Worm (Caenorhabditis elegans) whole organism, late embryonic: Measurements from ENCODE around the gene str-38.

Experiments used
- K09A11.1 ChIP-seq: sonication (generic microtip); optimal IDR thresholded peaks from 2 replicates; lab custom pipeline; 2017; ENCODE audit warnings: antibody characterized with exemption, mild to moderate bottlenecking, missing genetic modification characterization, missing compliant biosample characterization; ENCODE audit not compliant: insufficient read depth
- T23F11.4 ChIP-seq: fragments of 200-800 bp; sonication (Bioruptor generic); optimal IDR thresholded peaks from 2 replicates; lab custom pipeline; 2018; ENCODE audit warnings: mild to moderate bottlenecking, missing genetic modification characterization, missing compliant biosample characterization
- ahr-1 ChIP-seq: sonication (generic microtip); optimal IDR thresholded peaks from 2 replicates; lab custom pipeline; 2016; ENCODE audit warnings: missing genetic modification characterization, missing compliant biosample characterization
- ama-1 ChIP-seq: fragments of 150-350 bp; optimal IDR thresholded peaks from 2 replicates; lab custom pipeline; 2014
- ceh-18 ChIP-seq: sonication (generic microtip); optimal IDR thresholded peaks from 2 replicates; lab custom pipeline; 2016; ENCODE audit warnings: missing genetic modification characterization, missing compliant biosample characterization
- ceh-19 ChIP-seq: fragments of 200-800 bp; sonication (Bioruptor generic); optimal IDR thresholded peaks from 2 replicates; lab custom pipeline; 2018; ENCODE audit warnings: mild to moderate bottlenecking, missing genetic modification characterization, missing compliant biosample characterization
- ceh-22 ChIP-seq: sonication (generic microtip); optimal IDR thresholded peaks from 2 replicates; lab custom pipeline; 2017; ENCODE audit warnings: missing biosample characterization, missing genetic modification characterization
- ceh-31 ChIP-seq: sonication (generic microtip); optimal IDR thresholded peaks from 2 replicates; lab custom pipeline; 2016; ENCODE audit warnings: missing genetic modification characterization, missing compliant biosample characterization
- ceh-34 ChIP-seq: sonication (generic microtip); optimal IDR thresholded peaks from 2 replicates; lab custom pipeline; 2016; ENCODE audit warnings: mild to moderate bottlenecking, missing genetic modification characterization, missing compliant biosample characterization
- ceh-9 ChIP-seq: sonication (generic microtip); optimal IDR thresholded peaks from 2 replicates; lab custom pipeline; 2016; ENCODE audit warnings: mild to moderate bottlenecking, missing genetic modification characterization, inconsistent platforms, missing compliant biosample characterization
- che-1 ChIP-seq: sonication (generic microtip); optimal IDR thresholded peaks from 2 replicates; lab custom pipeline; 2016; ENCODE audit warnings: mild to moderate bottlenecking, missing genetic modification characterization, missing compliant biosample characterization
- dve-1 ChIP-seq: sonication (generic microtip); optimal IDR thresholded peaks from 2 replicates; lab custom pipeline; 2017; ENCODE audit warnings: antibody characterized with exemption, mild to moderate bottlenecking, missing genetic modification characterization, missing compliant biosample characterization
- elt-4 ChIP-seq: sonication (generic microtip); optimal IDR thresholded peaks from 2 replicates; lab custom pipeline; 2016; ENCODE audit warnings: missing genetic modification characterization, missing compliant biosample characterization
- eyg-1 ChIP-seq: sonication (generic microtip); optimal IDR thresholded peaks from 2 replicates; lab custom pipeline; 2016; ENCODE audit warnings: missing genotype, missing genetic modification characterization, missing compliant biosample characterization
- fkh-10 ChIP-seq: fragments of 150-350 bp; optimal IDR thresholded peaks from 2 replicates; lab custom pipeline; 2014; ENCODE audit warnings: missing biosample characterization, missing genetic modification reagents, missing genetic modification characterization
- fkh-6 ChIP-seq: sonication (generic microtip); optimal IDR thresholded peaks from 2 replicates; lab custom pipeline; 2016; ENCODE audit warnings: missing genetic modification characterization, missing compliant biosample characterization
- gmeb-2 ChIP-seq: sonication (generic microtip); optimal IDR thresholded peaks from 2 replicates; lab custom pipeline; 2016; ENCODE audit warnings: missing genetic modification characterization, inconsistent platforms, missing compliant biosample characterization
- hlh-15 ChIP-seq: sonication (generic microtip); optimal IDR thresholded peaks from 2 replicates; lab custom pipeline; 2016; ENCODE audit warnings: missing genetic modification characterization, missing compliant biosample characterization
- hlh-30 ChIP-seq: sonication (generic microtip); optimal IDR thresholded peaks from 2 replicates; lab custom pipeline; 2017; ENCODE audit warnings: antibody characterized with exemption, missing genetic modification characterization, missing compliant biosample characterization; ENCODE audit not compliant: insufficient read depth
- hlh-8 ChIP-seq: sonication (generic microtip); optimal IDR thresholded peaks from 2 replicates; lab custom pipeline; 2016; ENCODE audit warnings: missing genotype, missing genetic modification characterization, missing compliant biosample characterization
- lim-6 ChIP-seq: sonication (generic microtip); optimal IDR thresholded peaks from 2 replicates; lab custom pipeline; 2016; ENCODE audit warnings: missing genetic modification characterization, missing compliant biosample characterization
- lin-11 ChIP-seq: fragments of 200-800 bp; sonication (Bioruptor generic); optimal IDR thresholded peaks from 2 replicates; lab custom pipeline; 2018; ENCODE audit warnings: mild to moderate bottlenecking, missing genetic modification characterization, missing compliant biosample characterization
- nhr-232 ChIP-seq: sonication (generic microtip); optimal IDR thresholded peaks from 2 replicates; lab custom pipeline; 2016; ENCODE audit warnings: missing genetic modification characterization, missing compliant biosample characterization
- npax-4 ChIP-seq: sonication (generic microtip); optimal IDR thresholded peaks from 2 replicates; lab custom pipeline; 2016; ENCODE audit warnings: missing genetic modification characterization, missing compliant biosample characterization
- odd-2 ChIP-seq: sonication (generic microtip); optimal IDR thresholded peaks from 2 replicates; lab custom pipeline; 2017; ENCODE audit warnings: antibody characterized with exemption, mild to moderate bottlenecking, missing genetic modification characterization, missing compliant biosample characterization
- pag-3 ChIP-seq: sonication (generic microtip); optimal IDR thresholded peaks from 2 replicates; lab custom pipeline; 2016; ENCODE audit warnings: missing compliant biosample characterization, missing genetic modification characterization, borderline replicate concordance
- pat-9 ChIP-seq: fragments of 200-800 bp; sonication (Bioruptor generic); optimal IDR thresholded peaks from 2 replicates; lab custom pipeline; 2018; ENCODE audit warnings: mild to moderate bottlenecking, missing genetic modification characterization, moderate library complexity, missing compliant biosample characterization
- pha-4 ChIP-seq: fragments of 150-350 bp; optimal IDR thresholded peaks from 2 replicates; lab custom pipeline; 2018; ENCODE audit warnings: missing biosample characterization, missing genetic modification reagents, missing genetic modification characterization
- pqm-1 ChIP-seq: sonication (generic microtip); optimal IDR thresholded peaks from 2 replicates; lab custom pipeline; 2016; ENCODE audit warnings: missing genetic modification characterization, missing compliant biosample characterization
- ref-2 ChIP-seq: sonication (generic microtip); optimal IDR thresholded peaks from 2 replicates; lab custom pipeline; 2016; ENCODE audit warnings: missing genetic modification characterization, missing compliant biosample characterization
- rnt-1 ChIP-seq: sonication (generic microtip); optimal IDR thresholded peaks from 2 replicates; lab custom pipeline; 2016; ENCODE audit warnings: missing genetic modification characterization, missing compliant biosample characterization
- sox-2 ChIP-seq: fragments of 200-800 bp; sonication (Bioruptor generic); IDR thresholded peaks from 2 replicates; pipeline ENCODE4 v1.3.6; 2022; ENCODE audit warnings: missing genetic modification reagents, missing genetic modification characterization, missing compliant biosample characterization
- sox-4 ChIP-seq: sonication (generic microtip); optimal IDR thresholded peaks from 2 replicates; lab custom pipeline; 2017; ENCODE audit warnings: mild to moderate bottlenecking, missing genetic modification characterization, inconsistent platforms, missing compliant biosample characterization
- syd-9 ChIP-seq: sonication (generic microtip); optimal IDR thresholded peaks from 2 replicates; lab custom pipeline; 2016; ENCODE audit warnings: mild to moderate bottlenecking, missing genetic modification characterization, moderate library complexity, missing compliant biosample characterization
- tbx-7 ChIP-seq: sonication (generic microtip); optimal IDR thresholded peaks from 2 replicates; lab custom pipeline; 2016; ENCODE audit warnings: missing genotype, missing genetic modification characterization, missing compliant biosample characterization
- ttx-3 ChIP-seq: sonication (generic microtip); optimal IDR thresholded peaks from 2 replicates; lab custom pipeline; 2016; ENCODE audit warnings: missing genetic modification reagents, missing genetic modification characterization, missing compliant biosample characterization
- unc-42 ChIP-seq: sonication (generic microtip); optimal IDR thresholded peaks from 2 replicates; lab custom pipeline; 2016; ENCODE audit warnings: missing genotype, missing genetic modification characterization, missing compliant biosample characterization
- ztf-16 ChIP-seq: sonication (generic microtip); optimal IDR thresholded peaks from 2 replicates; lab custom pipeline; 2017; ENCODE audit warnings: missing genetic modification characterization, missing compliant biosample characterization

The str-38 gene

ce11 chrV:15718562-15718961 is 13.5 kb downstream of the str-38 start, which contains the start of gene Y6E2A.5:
TSS of gene Y6E2A.5 (minus strand) at chrV:15718662.
- TF ChIP-seq nhr-232 (tag; lab: Kevin White, UChicago) (no peak), lin-11 (tag; lab: Kevin White, UChicago) (no peak), sox-4 (no peak), hlh-8 (tag; lab: Kevin White, UChicago) (no peak), odd-2 (no peak), syd-9 (tag; lab: Kevin White, UChicago) (no peak), ceh-31 (tag; lab: Kevin White, UChicago) (no peak), eyg-1 (tag; lab: Kevin White, UChicago) (no peak), fkh-6 (tag; lab: Kevin White, UChicago) (no peak), ahr-1 (tag; lab: Kevin White, UChicago) (no peak), ceh-9 (tag; lab: Kevin White, UChicago) (no peak), K09A11.1 (tag; lab: Kevin White, UChicago) (no peak), ceh-18 (tag; lab: Kevin White, UChicago) (no peak), ttx-3 (no peak), ref-2 (tag; lab: Kevin White, UChicago) (no peak), fkh-10 (GFP tag; lab: Kevin White, UChicago) (no peak)

- TF ChIP-seq sox-4 (no peak), gmeb-2 (tag; lab: Kevin White, UChicago) (no peak), hlh-30 (tag; lab: Kevin White, UChicago) (no peak), elt-4 (tag; lab: Kevin White, UChicago) (no peak), pqm-1 (tag; lab: Kevin White, UChicago) (no peak), tbx-7 (tag; lab: Kevin White, UChicago) (no peak), pag-3 (tag; lab: Kevin White, UChicago) (no peak), unc-42 (tag; lab: Kevin White, UChicago) (no peak), T23F11.4 (no peak), ama-1 (lab: Kevin White, UChicago) (no peak)
Measured at ce11 chrV:15716679-15717078, 15.4 kb downstream of the str-38 start, which contains the start of gene Y6E2A.4. TSS of gene Y6E2A.4 (minus strand) at chrV:15716779.

- no peak for TF ChIP-seq sox-2 (GFP tag; lab: Robert Waterston, UW)
- no peak for TF ChIP-seq ceh-19 (GFP tag; lab: Kevin White, UChicago)
- TF ChIP-seq lim-6: no peak
- no peak for TF ChIP-seq pha-4 (tag; lab: Kevin White, UChicago)
- no peak for TF ChIP-seq hlh-30 (tag; lab: Kevin White, UChicago)
- TF ChIP-seq ceh-31 (tag; lab: Kevin White, UChicago): no peak
- TF ChIP-seq hlh-15 (tag; lab: Kevin White, UChicago): no peak
- TF ChIP-seq ceh-22: no peak
- no peak for TF ChIP-seq unc-42 (tag; lab: Kevin White, UChicago)
- no peak for TF ChIP-seq ceh-34
- no peak for TF ChIP-seq ttx-3
- no peak for TF ChIP-seq ceh-9 (tag; lab: Kevin White, UChicago)
- no peak for TF ChIP-seq ztf-16 (tag; lab: Kevin White, UChicago)
- TF ChIP-seq pqm-1 (tag; lab: Kevin White, UChicago): no peak
- TF ChIP-seq pat-9: no peak
- TF ChIP-seq ama-1 (lab: Kevin White, UChicago): no peak
- TF ChIP-seq npax-4 (tag; lab: Kevin White, UChicago): no peak
- no peak for TF ChIP-seq che-1 (tag; lab: Kevin White, UChicago)
- TF ChIP-seq rnt-1: no peak
- no peak for TF ChIP-seq dve-1
Measured at ce11 chrV:15715636-15716035, 16.5 kb downstream of the str-38 start.

- TF ChIP-seq ceh-31 (tag; lab: Kevin White, UChicago): no peak
Measured at ce11 chrV:15712385-15712784, 19.7 kb downstream of the str-38 start.
